Worm (Caenorhabditis elegans) whole organism, midembryonic: ENCODE data around the gene decr-1.3.

ENCODE experiments used
- T22C8.4 ChIP-seq: fragments of 200-800 bp; sonication (Bioruptor generic); IDR thresholded peaks from 2 replicates; pipeline ENCODE4 v1.3.6; 2022; ENCODE audit warnings: missing genetic modification characterization, missing compliant biosample characterization
- cog-1 ChIP-seq: sonication (generic microtip); optimal IDR thresholded peaks from 2 replicates; lab custom pipeline; 2016; ENCODE audit warnings: missing genetic modification characterization, missing compliant biosample characterization
- flt-1 ChIP-seq: fragments of 200-800 bp; sonication (Bioruptor generic); IDR thresholded peaks from 2 replicates; pipeline ENCODE4 v1.3.6; 2022; ENCODE audit warnings: missing genetic modification characterization, missing compliant biosample characterization
- klf-2 ChIP-seq: fragments of 200-800 bp; sonication (Bioruptor generic); conservative IDR thresholded peaks from 2 replicates; pipeline ENCODE4 v1.3.6; 2022; ENCODE audit warnings: missing genetic modification reagents, missing genetic modification characterization, missing compliant biosample characterization
- med-1 ChIP-seq: sonication (generic microtip); optimal IDR thresholded peaks from 2 replicates; lab custom pipeline; 2017; ENCODE audit warnings: missing genetic modification characterization, mild to moderate bottlenecking, missing compliant biosample characterization, antibody characterized with exemption, missing genetic modification reagents; ENCODE audit not compliant: insufficient read depth
- ref-1 ChIP-seq: fragments of 200-800 bp; sonication (Bioruptor generic); conservative IDR thresholded peaks from 2 replicates; pipeline ENCODE4 v1.3.6; 2022; ENCODE audit warnings: missing genetic modification reagents, missing genetic modification characterization, missing compliant biosample characterization
- tab-1 ChIP-seq: fragments of 200-800 bp; sonication (Bioruptor generic); IDR thresholded peaks from 2 replicates; pipeline ENCODE4 v1.3.6; 2022; ENCODE audit warnings: missing genetic modification characterization, missing compliant biosample characterization
- ztf-23 ChIP-seq: fragments of 200-800 bp; sonication (Bioruptor generic); IDR thresholded peaks from 2 replicates; pipeline ENCODE4 v1.3.6; 2022; ENCODE audit warnings: missing genetic modification reagents, missing genetic modification characterization, missing compliant biosample characterization
- ztf-29 ChIP-seq: fragments of 200-800 bp; sonication (Bioruptor generic); IDR thresholded peaks from 2 replicates; pipeline ENCODE4 v1.3.6; 2022; ENCODE audit warnings: missing genetic modification reagents, missing genetic modification characterization, missing compliant biosample characterization

decr-1.3 gene

ce11 chrII:8205612-8206011, 32.3 kb upstream of the decr-1.3 start:
- TF ChIP-seq med-1 (GFP tag; lab: Kevin White, UChicago), result no peak

ce11 chrII:8204039-8204438, 30.7 kb upstream of the decr-1.3 start, which contains the start of gene col-76:
col-76 (plus strand) TSS chrII:8204339.
- no peak for TF ChIP-seq ref-1 (GFP tag; lab: Robert Waterston, UW)
- no peak for TF ChIP-seq flt-1 (GFP tag; lab: Robert Waterston, UW)
- no peak for TF ChIP-seq cog-1 (tag; lab: Kevin White, UChicago)
- no peak for TF ChIP-seq med-1 (GFP tag; lab: Kevin White, UChicago)
- TF ChIP-seq T22C8.4, result no peak

ce11 chrII:8199803-8200202, 26.5 kb upstream of the decr-1.3 start:
- TF ChIP-seq tab-1, result no peak
- TF ChIP-seq med-1 (GFP tag; lab: Kevin White, UChicago), result no peak
- no peak for TF ChIP-seq ref-1 (GFP tag; lab: Robert Waterston, UW)
- no peak for TF ChIP-seq cog-1 (tag; lab: Kevin White, UChicago)
- no peak for TF ChIP-seq ztf-23 (GFP tag; lab: Robert Waterston, UW)
- TF ChIP-seq T22C8.4, result no peak

ce11 chrII:8198503-8198902, 25.2 kb upstream of the decr-1.3 start, which contains the start of gene qua-1:
qua-1 (plus strand) TSS chrII:8198803.
- TF ChIP-seq flt-1 (GFP tag; lab: Robert Waterston, UW) (no peak), ztf-29 (GFP tag; lab: Robert Waterston, UW) (no peak), ref-1 (GFP tag; lab: Robert Waterston, UW) (no peak), cog-1 (tag; lab: Kevin White, UChicago) (no peak), ztf-23 (GFP tag; lab: Robert Waterston, UW) (no peak), med-1 (GFP tag; lab: Kevin White, UChicago) (no peak), T22C8.4 (no peak), klf-2 (GFP tag; lab: Robert Waterston, UW) (no peak), tab-1 (no peak)

DNA sequence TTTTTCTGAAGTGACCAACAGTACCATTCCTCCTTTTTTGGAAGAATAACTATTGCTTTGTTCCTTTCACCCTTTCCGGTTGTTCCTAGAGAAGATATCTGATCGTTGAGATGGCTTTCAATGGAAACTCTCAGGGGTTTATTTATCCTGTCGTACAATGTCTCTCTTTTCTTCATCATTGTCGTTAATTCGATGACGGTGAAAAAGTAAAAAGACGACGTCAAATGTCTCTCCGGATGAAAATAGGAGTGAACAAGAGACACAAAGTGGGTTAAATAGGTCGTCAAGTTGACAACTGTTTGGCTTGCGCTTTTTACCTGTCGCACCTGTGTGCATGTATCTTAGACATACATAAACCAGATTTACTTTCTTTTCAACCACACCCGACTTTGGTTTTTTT, 20.6 kb upstream of the decr-1.3 start:
- no peak for TF ChIP-seq T22C8.4
- TF ChIP-seq tab-1, result no peak

DNA sequence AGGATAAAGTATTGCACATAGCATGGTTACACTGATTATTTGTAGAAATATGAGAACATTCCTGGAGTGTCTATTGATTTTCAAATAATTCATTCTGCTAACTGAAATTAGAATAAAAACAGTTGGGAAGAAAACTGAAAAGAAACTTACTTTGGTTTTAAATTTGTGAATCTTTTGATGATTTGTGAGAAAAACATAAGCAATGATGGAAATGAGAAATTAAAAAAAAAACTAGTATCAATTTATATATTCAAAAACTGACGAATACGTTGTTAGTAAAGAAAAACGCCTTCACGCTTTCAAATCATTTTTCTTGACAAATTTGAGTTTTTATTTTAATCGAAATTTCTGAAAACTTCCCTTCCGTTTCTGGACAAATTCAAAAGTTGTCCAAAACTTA, 19.8 kb upstream of the decr-1.3 start, which contains the start of gene T05C12.9:
TSS of gene T05C12.9 (minus strand) at position 101 of the 400 bp plus-strand sequence.
- TF ChIP-seq klf-2 (GFP tag; lab: Robert Waterston, UW) (no peak), tab-1 (no peak), med-1 (GFP tag; lab: Kevin White, UChicago) (no peak), ztf-23 (GFP tag; lab: Robert Waterston, UW) (no peak), T22C8.4 (no peak), ref-1 (GFP tag; lab: Robert Waterston, UW) (no peak), cog-1 (tag; lab: Kevin White, UChicago) (no peak), flt-1 (GFP tag; lab: Robert Waterston, UW) (no peak), ztf-29 (GFP tag; lab: Robert Waterston, UW) (no peak)

DNA sequence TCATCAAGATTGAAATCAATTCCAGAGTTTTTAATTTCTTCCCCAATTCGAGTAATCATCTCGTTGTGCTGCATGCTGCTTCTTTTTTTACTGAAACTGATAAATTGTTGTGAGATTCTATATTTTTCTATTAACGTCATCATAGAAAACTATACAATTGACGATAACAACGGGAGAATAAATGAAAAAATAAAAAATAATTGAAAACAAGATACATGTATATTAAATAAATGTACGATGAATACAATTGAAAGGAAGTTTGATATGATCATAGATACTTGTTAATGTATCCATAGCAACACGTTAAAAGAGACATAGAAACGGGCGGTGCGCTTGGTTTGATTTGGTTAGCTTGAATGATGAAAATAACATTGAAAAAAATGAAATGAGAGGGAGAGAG, 17.1 kb upstream of the decr-1.3 start, which contains the start of gene T05C12.8:
TSS of gene T05C12.8 (minus strand) at position 101 of the 400 bp plus-strand sequence.
- TF ChIP-seq cog-1 (tag; lab: Kevin White, UChicago) (no peak), ref-1 (GFP tag; lab: Robert Waterston, UW) (no peak), ztf-29 (GFP tag; lab: Robert Waterston, UW) (no peak), T22C8.4 (no peak), med-1 (GFP tag; lab: Kevin White, UChicago) (no peak), tab-1 (no peak), klf-2 (GFP tag; lab: Robert Waterston, UW) (no peak), ztf-23 (GFP tag; lab: Robert Waterston, UW) (no peak), flt-1 (GFP tag; lab: Robert Waterston, UW) (no peak)

ce11 chrII:8187516-8187915, 14.2 kb upstream of the decr-1.3 start:
- no peak for TF ChIP-seq T22C8.4
- no peak for TF ChIP-seq cog-1 (tag; lab: Kevin White, UChicago)
- no peak for TF ChIP-seq flt-1 (GFP tag; lab: Robert Waterston, UW)
- TF ChIP-seq ref-1 (GFP tag; lab: Robert Waterston, UW), result no peak
- TF ChIP-seq ztf-23 (GFP tag; lab: Robert Waterston, UW), result no peak
- no peak for TF ChIP-seq klf-2 (GFP tag; lab: Robert Waterston, UW)
- TF ChIP-seq tab-1, result no peak
- no peak for TF ChIP-seq ztf-29 (GFP tag; lab: Robert Waterston, UW)
- TF ChIP-seq med-1 (GFP tag; lab: Kevin White, UChicago), result no peak

ce11 chrII:8185016-8185493, 11.7 kb upstream of the decr-1.3 start, which contains the start of the genes mig-5 and cct-1:
mig-5 (minus strand) TSS chrII:8185023.
cct-1 (plus strand) TSS chrII:8185443.
- no peak for TF ChIP-seq T22C8.4
- TF ChIP-seq med-1 (GFP tag; lab: Kevin White, UChicago), result no peak
- peak; percentile 84 for TF ChIP-seq cog-1 (tag; lab: Kevin White, UChicago)
- TF ChIP-seq flt-1 (GFP tag; lab: Robert Waterston, UW), result peak; percentile 71

- no peak for TF ChIP-seq ztf-23 (GFP tag; lab: Robert Waterston, UW)
- no peak for TF ChIP-seq flt-1 (GFP tag; lab: Robert Waterston, UW)
- TF ChIP-seq cog-1 (tag; lab: Kevin White, UChicago), result no peak
- no peak for TF ChIP-seq ref-1 (GFP tag; lab: Robert Waterston, UW)
Measured at ce11 chrII:8181437-8181836, 8.1 kb upstream of the decr-1.3 start, which contains the start of gene dylt-3. dylt-3 (plus strand) TSS chrII:8181737.
